Fruit fly (Drosophila melanogaster): ENCODE data around the gene RpL36A.

Gene RpL36A

dm6 chr2L:7998080-7998457 is 44.6 kb downstream of the RpL36A start, which contains the start of gene CG7227 (continued):
- TF ChIP-seq CG16815 (GFP tag; optimal IDR thresholded peaks at IDR 0.05) (no peak), HLHmδ (GFP tag; optimal IDR thresholded peaks at IDR 0.05) (peak; percentile 40), cad (GFP tag; optimal IDR thresholded peaks at IDR 0.05) (no peak), CG12769 (tag; optimal IDR thresholded peaks at IDR 0.05) (peak; percentile 24), Nf-YC (tag; optimal IDR thresholded peaks at IDR 0.05) (no peak), tgo (GFP tag; IDR thresholded peaks at IDR 0.05) (no peak), Adf1 (GFP tag; IDR thresholded peaks at IDR 0.05) (no peak), fd3F (GFP tag; optimal IDR thresholded peaks at IDR 0.05) (no peak), pfk (GFP tag; optimal IDR thresholded peaks at IDR 0.05) (no peak), CG34376 (GFP tag; optimal IDR thresholded peaks at IDR 0.05) (peak; percentile 71), ewg (GFP tag; optimal IDR thresholded peaks at IDR 0.05) (no peak), CG9876 (GFP tag; optimal IDR thresholded peaks at IDR 0.05) (no peak), Ptx1 (GFP tag; IDR thresholded peaks at IDR 0.05) (no peak), Ets97D (GFP tag; optimal IDR thresholded peaks at IDR 0.05) (no peak), CG6854 (GFP tag; optimal IDR thresholded peaks at IDR 0.05) (no peak), mld (GFP tag; IDR thresholded peaks at IDR 0.05; ENCODE audit: partially characterized antibody) (no peak), Oli (tag; optimal IDR thresholded peaks at IDR 0.05) (no peak), CG1647 (GFP tag; optimal IDR thresholded peaks at IDR 0.05) (no peak), CG4854 (GFP tag; optimal IDR thresholded peaks at IDR 0.05) (no peak), NfI (GFP tag; optimal IDR thresholded peaks at IDR 0.05) (no peak), cwo (GFP tag; optimal IDR thresholded peaks at IDR 0.05) (no peak), zf30C (GFP tag; optimal IDR thresholded peaks at IDR 0.05) (no peak), az2 (GFP tag; optimal IDR thresholded peaks at IDR 0.05) (no peak), Aef1 (GFP tag; IDR thresholded peaks at IDR 0.05) (no peak)

- TF ChIP-seq HLH3B (GFP tag; IDR thresholded peaks at IDR 0.05) (no peak), Hr3 (GFP tag; optimal IDR thresholded peaks at IDR 0.05) (no peak), cad (GFP tag; optimal IDR thresholded peaks at IDR 0.05) (no peak), CG17359 (tag; optimal IDR thresholded peaks at IDR 0.05) (peak; percentile 59), en (GFP tag; optimal IDR thresholded peaks at IDR 0.05) (no peak), fd3F (GFP tag; optimal IDR thresholded peaks at IDR 0.05) (no peak), hkb (optimal IDR thresholded peaks at IDR 0.05) (no peak), hkb (GFP tag; IDR thresholded peaks at IDR 0.05) (0 out of 2 replicates have a peak, but pooled peaks have one; percentile 39), CG11456 (GFP tag; IDR thresholded peaks at IDR 0.05) (no peak), CG9609 (GFP tag; optimal IDR thresholded peaks at IDR 0.05) (no peak), pan (optimal IDR thresholded peaks at IDR 0.05) (no peak), pan (GFP tag; optimal IDR thresholded peaks at IDR 0.05 in 1 of 2, IDR thresholded peaks at IDR 0.05 in 1 of 2) (peak in 1 of 2 experiments; percentile 51), Bgb (GFP tag; IDR thresholded peaks at IDR 0.05; ENCODE audit: partially characterized antibody) (no peak), CG13296 (GFP tag; optimal IDR thresholded peaks at IDR 0.05) (no peak), esg (GFP tag; conservative IDR thresholded peaks at IDR 0.05) (0 out of 2 replicates have a peak, but pooled peaks have one; percentile 10), stc (GFP tag; IDR thresholded peaks at IDR 0.05) (0 out of 2 replicates have a peak, but pooled peaks have one; percentile 33), CG14710 (tag; optimal IDR thresholded peaks at IDR 0.05) (peak; percentile 35), fd96Cb (tag; optimal IDR thresholded peaks at IDR 0.05) (peak; percentile 38), TFAM (GFP tag; optimal IDR thresholded peaks at IDR 0.05) (no peak), CG17829 (tag; optimal IDR thresholded peaks at IDR 0.05) (peak; percentile 47), Chrac-16 (GFP tag; optimal IDR thresholded peaks at IDR 0.05) (no peak), CG4820 (GFP tag; optimal IDR thresholded peaks at IDR 0.05) (no peak), CG7963 (GFP tag; IDR thresholded peaks at IDR 0.05; ENCODE audit: partially characterized antibody) (no peak), sug (tag; optimal IDR thresholded peaks at IDR 0.05) (no peak), croc (GFP tag; conservative IDR thresholded peaks at IDR 0.05) (no peak), Adf1 (GFP tag; IDR thresholded peaks at IDR 0.05) (no peak), CG32532 (GFP tag; IDR thresholded peaks at IDR 0.05) (no peak), Abd-B (GFP tag; optimal IDR thresholded peaks at IDR 0.05) (peak; percentile 21)
These were observed 45.2 kb downstream of the RpL36A start for dm6 chr2L:7997290-7998079.
